Fruit fly (Drosophila melanogaster) whole organism, embryonic: ENCODE results near the gene Chd1.

Experiments
- Aef1 ChIP-seq: fragments of 200-800 bp; sonication (Bioruptor generic); IDR thresholded peaks from 3 replicates; pipeline ENCODE4 v1.3.6; 2022; ENCODE audit warnings: missing biosample characterization, missing genetic modification characterization
- Atf-2 ChIP-seq: fragments of 200-800 bp; sonication (Bioruptor generic); optimal IDR thresholded peaks from 2 replicates; lab custom pipeline; 2016; ENCODE audit warnings: missing biosample characterization, missing genetic modification characterization
- CG10462 ChIP-seq: fragments of 200-800 bp; sonication (Bioruptor generic); optimal IDR thresholded peaks from 2 replicates; lab custom pipeline; 2016; ENCODE audit warnings: missing biosample characterization, missing genetic modification characterization
- CG12071 ChIP-seq: fragments of 200-800 bp; sonication (Bioruptor generic); optimal IDR thresholded peaks from 3 replicates; lab custom pipeline; 2018; ENCODE audit warnings: missing biosample characterization, mild to moderate bottlenecking, missing genetic modification characterization
- CG12155 ChIP-seq: fragments of 200-800 bp; sonication (Bioruptor generic); optimal IDR thresholded peaks from 3 replicates; lab custom pipeline; 2016; ENCODE audit warnings: missing biosample characterization, missing genetic modification characterization
- CG12236 ChIP-seq: fragments of 200-800 bp; sonication (Bioruptor generic); optimal IDR thresholded peaks from 2 replicates; lab custom pipeline; 2016; ENCODE audit warnings: missing biosample characterization, missing genetic modification characterization
- CG1529 ChIP-seq: fragments of 200-800 bp; sonication (Bioruptor generic); optimal IDR thresholded peaks from 3 replicates; lab custom pipeline; 2018; ENCODE audit warnings: missing biosample characterization, missing genetic modification characterization
- CG1647 ChIP-seq: fragments of 200-800 bp; sonication (Bioruptor generic); optimal IDR thresholded peaks from 3 replicates; lab custom pipeline; 2016; ENCODE audit warnings: missing biosample characterization, missing genetic modification characterization
- CG17328 ChIP-seq: fragments of 200-800 bp; sonication (Bioruptor generic); IDR thresholded peaks from 2 replicates; pipeline ENCODE4 v1.3.6; 2022; ENCODE audit warnings: missing biosample characterization, missing genetic modification characterization
- CG17359 ChIP-seq: fragments of 200-800 bp; sonication (Bioruptor generic); optimal IDR thresholded peaks from 3 replicates; lab custom pipeline; 2018; ENCODE audit warnings: missing biosample characterization, mild to moderate bottlenecking, missing genetic modification characterization, moderate library complexity
- CG17361 ChIP-seq: fragments of 200-800 bp; sonication (Bioruptor generic); IDR thresholded peaks from 3 replicates; pipeline ENCODE4 v1.3.6; 2022; ENCODE audit warnings: missing biosample characterization, missing genetic modification characterization
- CG17912 ChIP-seq: fragments of 200-800 bp; sonication (Bioruptor generic); optimal IDR thresholded peaks from 2 replicates; lab custom pipeline; 2018; ENCODE audit warnings: missing biosample characterization, mild to moderate bottlenecking, missing genetic modification characterization
- CG18262 ChIP-seq: fragments of 200-800 bp; optimal IDR thresholded peaks from 3 replicates; lab custom pipeline; 2019; ENCODE audit warnings: missing biosample characterization, mild to moderate bottlenecking, missing genetic modification characterization, moderate library complexity
- CG30431 ChIP-seq: fragments of 200-800 bp; sonication (Bioruptor generic); optimal IDR thresholded peaks from 2 replicates; lab custom pipeline; 2017; ENCODE audit warnings: missing biosample characterization, missing genetic modification characterization
- CG3995 ChIP-seq: fragments of 200-800 bp; sonication (Bioruptor generic); optimal IDR thresholded peaks from 3 replicates; lab custom pipeline; 2016; ENCODE audit warnings: missing biosample characterization, missing genetic modification characterization
- CG43689 ChIP-seq: fragments of 200-800 bp; sonication (Bioruptor generic); IDR thresholded peaks from 2 replicates; pipeline ENCODE4 v1.3.6; 2022; ENCODE audit warnings: missing biosample characterization, missing genetic modification characterization
- CG6813 ChIP-seq: fragments of 200-800 bp; sonication (Bioruptor generic); optimal IDR thresholded peaks from 2 replicates; lab custom pipeline; 2017; ENCODE audit warnings: missing biosample characterization, missing genetic modification characterization, mild to moderate bottlenecking, moderate library complexity, missing genetic modification reagents
- CG7786 ChIP-seq: fragments of 200-800 bp; sonication (Bioruptor generic); optimal IDR thresholded peaks from 2 replicates; lab custom pipeline; 2016; ENCODE audit warnings: missing biosample characterization, missing genetic modification characterization
- CG7987 ChIP-seq: fragments of 200-800 bp; sonication (Bioruptor generic); optimal IDR thresholded peaks from 2 replicates; lab custom pipeline; 2018; ENCODE audit warnings: missing biosample characterization, mild to moderate bottlenecking, missing genetic modification characterization, moderate library complexity
- CG9215 ChIP-seq: fragments of 200-800 bp; sonication (Bioruptor generic); IDR thresholded peaks from 2 replicates; pipeline ENCODE4 v1.3.6; 2022; ENCODE audit warnings: missing biosample characterization, missing genetic modification characterization
- CkIIα-i1 ChIP-seq: fragments of 200-800 bp; sonication (Bioruptor generic); IDR thresholded peaks from 2 replicates; pipeline ENCODE4 v1.3.6; 2022; ENCODE audit warnings: missing biosample characterization, missing genetic modification characterization
- Ets65A ChIP-seq: fragments of 200-800 bp; sonication (Bioruptor generic); peaks from one replicate; lab custom pipeline; 2016; ENCODE audit warnings: missing biosample characterization, missing genetic modification characterization
- H15 ChIP-seq: fragments of 200-800 bp; sonication (Bioruptor generic); IDR thresholded peaks from 3 replicates; pipeline ENCODE4 v1.3.6; 2022; ENCODE audit warnings: missing biosample characterization, missing genetic modification characterization
- Hr3 ChIP-seq: fragments of 200-800 bp; sonication (Bioruptor generic); optimal IDR thresholded peaks from 3 replicates; lab custom pipeline; 2016; ENCODE audit warnings: missing biosample characterization, missing genetic modification characterization
- Nf-YA ChIP-seq: fragments of 200-800 bp; sonication (Bioruptor generic); IDR thresholded peaks from 2 replicates; pipeline ENCODE4 v1.3.6; 2022; ENCODE audit warnings: missing biosample characterization, missing genetic modification characterization
- Nf-YB ChIP-seq: fragments of 200-800 bp; sonication (Bioruptor generic); optimal IDR thresholded peaks from 3 replicates; lab custom pipeline; 2019; ENCODE audit warnings: missing biosample characterization, mild to moderate bottlenecking, missing genetic modification characterization, moderate library complexity
- Opbp ChIP-seq: fragments of 200-800 bp; sonication (Bioruptor generic); IDR thresholded peaks from 3 replicates; pipeline ENCODE4 v1.3.6; 2022; ENCODE audit warnings: missing biosample characterization, missing genetic modification characterization; ENCODE audit not compliant: partially characterized antibody
- Ptx1 ChIP-seq: fragments of 200-800 bp; sonication (Bioruptor generic); IDR thresholded peaks from 2 replicates; pipeline ENCODE4 v1.3.6; 2022; ENCODE audit warnings: missing biosample characterization, missing genetic modification characterization
- Usf ChIP-seq: fragments of 200-800 bp; sonication (Bioruptor generic); optimal IDR thresholded peaks from 2 replicates; lab custom pipeline; 2017; ENCODE audit warnings: missing genotype, missing biosample characterization, missing genetic modification characterization
- al ChIP-seq: fragments of 200-800 bp; sonication (Bioruptor generic); IDR thresholded peaks from 2 replicates; pipeline ENCODE4 v1.3.6; 2022; ENCODE audit warnings: missing biosample characterization, missing genetic modification characterization
- chinmo ChIP-seq: fragments of 200-800 bp; sonication (Bioruptor generic); IDR thresholded peaks from 4 replicates; pipeline ENCODE4 v1.3.6; 2022; ENCODE audit warnings: missing biosample characterization, missing genetic modification characterization; ENCODE audit not compliant: partially characterized antibody
- croc ChIP-seq: fragments of 200-800 bp; sonication (Bioruptor generic); conservative IDR thresholded peaks from 3 replicates; pipeline ENCODE4 v1.3.6; 2022; ENCODE audit warnings: missing biosample characterization, missing genetic modification characterization
- dan ChIP-seq: fragments of 200-800 bp; sonication (Bioruptor generic); IDR thresholded peaks from 2 replicates; pipeline ENCODE4 v1.3.6; 2022; ENCODE audit warnings: missing biosample characterization, missing genetic modification characterization
- eve ChIP-seq, 2 experiments: fragments of >200 bp; optimal IDR thresholded peaks; 2 replicates each; lab custom pipeline; 2017; ENCODE audit warnings: missing biosample characterization in 2 of 2, missing genetic modification characterization in 2 of 2
- fru ChIP-seq: fragments of >200 bp; optimal IDR thresholded peaks from 2 replicates; lab custom pipeline; 2017
- gt ChIP-seq: fragments of 200-800 bp; sonication (Bioruptor generic); IDR thresholded peaks from 2 replicates; pipeline ENCODE4 v1.3.6; 2022; ENCODE audit warnings: missing biosample characterization, missing genetic modification characterization
- ham ChIP-seq: fragments of 200-800 bp; sonication (Bioruptor generic); IDR thresholded peaks from 2 replicates; pipeline ENCODE4 v1.3.6; 2022; ENCODE audit warnings: missing biosample characterization, missing genetic modification characterization
- jigr1 ChIP-seq: fragments of 200-800 bp; sonication (Bioruptor generic); IDR thresholded peaks from 3 replicates; pipeline ENCODE4 v1.3.6; 2022; ENCODE audit warnings: missing biosample characterization, missing genetic modification characterization
- jumu ChIP-seq: fragments of 200-800 bp; sonication (Bioruptor generic); optimal IDR thresholded peaks from 3 replicates; lab custom pipeline; 2016; ENCODE audit warnings: missing biosample characterization, missing genetic modification characterization
- lmd ChIP-seq: fragments of 200-800 bp; sonication (Bioruptor generic); IDR thresholded peaks from 2 replicates; pipeline ENCODE4 v1.3.6; 2022; ENCODE audit warnings: missing biosample characterization, missing genetic modification characterization
- nom ChIP-seq: fragments of 200-800 bp; sonication (Bioruptor generic); optimal IDR thresholded peaks from 2 replicates; lab custom pipeline; 2017; ENCODE audit warnings: missing biosample characterization, missing genetic modification characterization, mild to moderate bottlenecking, moderate library complexity, missing genetic modification reagents
- peb ChIP-seq: fragments of 200-800 bp; sonication (Bioruptor generic); IDR thresholded peaks from 2 replicates; pipeline ENCODE4 v1.3.6; 2022; ENCODE audit warnings: missing biosample characterization, missing genetic modification characterization
- pfk ChIP-seq: fragments of 200-800 bp; sonication (Bioruptor generic); optimal IDR thresholded peaks from 2 replicates; lab custom pipeline; 2018; ENCODE audit warnings: missing biosample characterization, mild to moderate bottlenecking, missing genetic modification characterization, moderate library complexity
- psq ChIP-seq: fragments of 200-800 bp; sonication (Bioruptor generic); optimal IDR thresholded peaks from 2 replicates; lab custom pipeline; 2017; ENCODE audit warnings: missing biosample characterization, missing genetic modification characterization
- schlank ChIP-seq: fragments of 200-800 bp; sonication (Bioruptor generic); optimal IDR thresholded peaks from 2 replicates; lab custom pipeline; 2018; ENCODE audit warnings: missing biosample characterization, mild to moderate bottlenecking, missing genetic modification characterization
- scrt ChIP-seq: fragments of 200-800 bp; sonication (Bioruptor generic); optimal IDR thresholded peaks from 2 replicates; lab custom pipeline; 2018; ENCODE audit warnings: missing biosample characterization, mild to moderate bottlenecking, missing genetic modification characterization, moderate library complexity
- sima ChIP-seq: fragments of 200-800 bp; sonication (Bioruptor generic); optimal IDR thresholded peaks from 2 replicates; lab custom pipeline; 2016; ENCODE audit warnings: missing biosample characterization, missing genetic modification characterization
- slbo ChIP-seq: fragments of 200-800 bp; sonication (Bioruptor generic); IDR thresholded peaks from 2 replicates; pipeline ENCODE4 v1.3.6; 2022; ENCODE audit warnings: missing biosample characterization, missing genetic modification characterization
- stwl ChIP-seq: fragments of 200-800 bp; sonication (Bioruptor generic); optimal IDR thresholded peaks from 3 replicates; lab custom pipeline; 2018; ENCODE audit warnings: missing biosample characterization, mild to moderate bottlenecking, missing genetic modification characterization, moderate library complexity
- tio ChIP-seq: fragments of 200-800 bp; sonication (Bioruptor generic); optimal IDR thresholded peaks from 2 replicates; lab custom pipeline; 2017; ENCODE audit warnings: missing biosample characterization, missing genetic modification characterization, inconsistent platforms
- trh ChIP-seq: fragments of 200-800 bp; sonication (Bioruptor generic); optimal IDR thresholded peaks from 2 replicates; lab custom pipeline; 2016; ENCODE audit warnings: missing biosample characterization, missing genetic modification characterization
- ttk ChIP-seq: fragments of 200-800 bp; sonication (Bioruptor generic); IDR thresholded peaks from 2 replicates; pipeline ENCODE4 v2.1.2; 2022; ENCODE audit warnings: missing biosample characterization, missing genetic modification characterization

Chd1 gene

DNA sequence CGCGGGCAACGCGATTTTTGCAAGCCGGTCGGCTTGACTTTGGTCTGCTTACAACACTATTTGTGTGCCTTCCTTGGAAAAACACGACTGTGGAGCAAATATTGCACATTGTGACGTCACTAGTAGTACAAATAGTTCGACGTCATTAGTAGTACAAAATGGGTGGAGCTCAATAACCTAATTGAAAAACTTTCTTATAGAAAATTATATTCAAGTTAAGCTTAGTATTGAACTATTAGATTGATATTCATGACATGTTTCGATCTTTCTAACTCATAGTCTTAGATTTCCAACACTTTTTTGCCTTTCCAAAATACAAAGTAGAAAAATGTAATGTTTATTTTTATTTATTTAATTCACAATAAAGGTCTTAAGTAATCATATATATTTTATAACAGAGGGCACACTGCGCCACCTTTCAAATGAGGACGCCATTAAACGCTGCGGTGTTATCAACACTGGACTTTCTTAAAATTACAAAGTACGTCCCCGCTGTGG, 15.0 kb downstream of the Chd1 start, which contains the start of the genes Rrp1 and gammaTub23C (continued):
- TF ChIP-seq CG9215 (GFP tag; lab: Robert Waterston, UW) (peak; percentile 89), scrt (peak; percentile 71), dan (GFP tag; lab: Robert Waterston, UW) (peak; percentile 52; the same call in 1 of the 2 replicates), Hr3 (GFP tag; lab: Kevin White, UChicago) (peak; percentile 94), ttk (GFP tag; lab: Robert Waterston, UW) (peak; percentile 80), Usf (GFP tag; lab: Kevin White, UChicago) (peak; percentile 91), Aef1 (GFP tag; lab: Robert Waterston, UW) (peak; percentile 85), CG18262 (tag; lab: Kevin White, UChicago) (peak; percentile 95), CG17361 (GFP tag; lab: Robert Waterston, UW) (peak; percentile 99), H15 (peak; percentile 74; the same call in 2 of the 3 replicates), CG1529 (peak; percentile 85), fru (lab: Kevin White, UChicago) (no peak), CG12155 (GFP tag; lab: Kevin White, UChicago) (peak; percentile 89), CG43689 (0 out of 2 replicates have a peak, but pooled peaks have one; percentile 21), CG1647 (GFP tag; lab: Kevin White, UChicago) (peak; percentile 60), CG17912 (GFP tag; lab: Kevin White, UChicago) (peak; percentile 37), Atf-2 (GFP tag; lab: Kevin White, UChicago) (peak; percentile 69), Nf-YB (GFP tag; lab: Kevin White, UChicago) (peak; percentile 75), croc (GFP tag; lab: Robert Waterston, UW) (peak; percentile 85), lmd (GFP tag; lab: Robert Waterston, UW) (peak; percentile 90), CG7987 (GFP tag; lab: Kevin White, UChicago) (peak; percentile 19), pfk (GFP tag; lab: Kevin White, UChicago) (peak; percentile 16), CG30431 (GFP tag; lab: Kevin White, UChicago) (peak; percentile 88), CG12071 (GFP tag; lab: Kevin White, UChicago) (peak; percentile 69), eve (GFP tag; optimal IDR thresholded peaks at IDR 0.05; lab: Kevin White, UChicago) (no peak), CkIIα-i1 (no peak), CG6813 (GFP tag; lab: Kevin White, UChicago) (peak; percentile 72), trh (GFP tag; lab: Kevin White, UChicago) (peak; percentile 78), Nf-YA (GFP tag; lab: Robert Waterston, UW) (no peak), sima (no peak), CG10462 (GFP tag; lab: Kevin White, UChicago) (peak; percentile 82), Ets65A (GFP tag; lab: Kevin White, UChicago) (peak; percentile 95), CG7786 (peak; percentile 63), chinmo (no peak), slbo (GFP tag; lab: Robert Waterston, UW) (peak; percentile 91), CG3995 (GFP tag; lab: Kevin White, UChicago) (peak; percentile 67), jigr1 (GFP tag; lab: Robert Waterston, UW) (peak; percentile 84), schlank (tag; lab: Kevin White, UChicago) (peak; percentile 56), tio (GFP tag; lab: Kevin White, UChicago) (peak; percentile 98), peb (GFP tag; lab: Robert Waterston, UW) (peak; percentile 82), Opbp (GFP tag; lab: Robert Waterston, UW) (0 out of 3 replicates have a peak, but pooled peaks have one; percentile 16), psq (peak; percentile 71), stwl (tag; lab: Kevin White, UChicago) (peak; percentile 45), Ptx1 (GFP tag; lab: Robert Waterston, UW) (peak; percentile 92), CG17359 (tag; lab: Kevin White, UChicago) (peak; percentile 84), nom (peak; percentile 84), jumu (GFP tag; lab: Kevin White, UChicago) (peak; percentile 57), al (GFP tag; lab: Robert Waterston, UW) (peak; percentile 87), ham (GFP tag; lab: Robert Waterston, UW) (no peak), CG17328 (GFP tag; lab: Robert Waterston, UW) (peak; percentile 43; the same call in 1 of the 2 replicates), gt (peak; percentile 47; the same call in 1 of the 2 replicates), CG12236 (peak; percentile 41)
